Worm (Caenorhabditis elegans) whole organism, L3 larva: Measurements from ENCODE around the gene hsd-3.

Experiments
- egl-27 ChIP-seq: sonication (generic microtip); optimal IDR thresholded peaks from 4 replicates; lab custom pipeline; 2017; ENCODE audit warnings: missing biosample characterization, missing genetic modification reagents, missing genetic modification characterization
- elt-2 ChIP-seq: sonication (generic microtip); optimal IDR thresholded peaks from 2 replicates; lab custom pipeline; 2016; ENCODE audit warnings: missing genetic modification reagents, mild to moderate bottlenecking, missing genetic modification characterization, missing compliant biosample characterization
- elt-3 ChIP-seq, 3 experiments: fragments of 150-350 bp in 1 of 3; sonication (generic microtip) in 2 of 3; optimal IDR thresholded peaks; 2 replicates in 2 of 3; 4 replicates in 1 of 3; lab custom pipeline; 2014 to 2017; ENCODE audit warnings: missing biosample characterization in 3 of 3, missing genetic modification characterization in 3 of 3
- jun-1 ChIP-seq: fragments of 150-350 bp; optimal IDR thresholded peaks from 2 replicates; lab custom pipeline; 2014; ENCODE audit warnings: missing biosample characterization, missing genetic modification reagents, missing genetic modification characterization
- nhr-12 ChIP-seq: fragments of 150-350 bp; optimal IDR thresholded peaks from 2 replicates; lab custom pipeline; 2014; ENCODE audit warnings: missing biosample characterization, missing genetic modification characterization
- nhr-237 ChIP-seq: fragments of 150-350 bp; optimal IDR thresholded peaks from 2 replicates; lab custom pipeline; 2014; ENCODE audit warnings: missing biosample characterization, missing genetic modification characterization
- pha-4 ChIP-seq: fragments of 150-350 bp; optimal IDR thresholded peaks from 2 replicates; lab custom pipeline; 2014; ENCODE audit warnings: missing biosample characterization, missing genetic modification reagents, missing genetic modification characterization
- pqm-1 ChIP-seq: fragments of 150-350 bp; optimal IDR thresholded peaks from 2 replicates; lab custom pipeline; 2017; ENCODE audit warnings: missing biosample characterization, missing genetic modification characterization, inconsistent platforms
- skn-1 ChIP-seq: fragments of 150-350 bp; optimal IDR thresholded peaks from 2 replicates; lab custom pipeline; 2014; ENCODE audit warnings: missing biosample characterization, missing genetic modification characterization
- snpc-4 ChIP-seq: fragments of 150-350 bp; optimal IDR thresholded peaks from 2 replicates; lab custom pipeline; 2014; ENCODE audit warnings: missing biosample characterization, missing genetic modification characterization
- unc-62 ChIP-seq: fragments of 150-350 bp; sonication (generic microtip); optimal IDR thresholded peaks from 4 replicates; lab custom pipeline; 2014; ENCODE audit warnings: missing biosample characterization, missing genetic modification reagents, missing genetic modification characterization

ce11 chrX:4982009-4982625 lies 27.0 kb upstream of the hsd-3 start:
- TF ChIP-seq skn-1 (tag; lab: Kevin White, UChicago) (no peak), nhr-237 (tag; lab: Kevin White, UChicago) (no peak), pha-4 (tag; lab: Kevin White, UChicago) (no peak), jun-1 (no peak), elt-3 (tag; optimal IDR thresholded peaks at IDR 0.05; lab: Kevin White, UChicago) (no peak), unc-62 (GFP tag; lab: Kevin White, UChicago) (no peak), egl-27 (tag; lab: Kevin White, UChicago) (no peak), elt-2 (tag; lab: Kevin White, UChicago) (no peak), pqm-1 (tag; lab: Kevin White, UChicago) (no peak), snpc-4 (no peak), nhr-12 (no peak)
